Worm (Caenorhabditis elegans): ENCODE data around the gene F19B10.6.

- TF ChIP-seq dao-5 (tag; optimal IDR thresholded peaks at IDR 0.05) (no peak), W03F9.2 (tag; optimal IDR thresholded peaks at IDR 0.05) (no peak), him-1 (tag; optimal IDR thresholded peaks at IDR 0.05) (no peak)
Observed at ce11 chrII:3665181-3665580, 1.5 kb upstream of the F19B10.6 start.
